Worm (Caenorhabditis elegans) whole organism, L4 larva: ENCODE results near the gene sru-2.
A peak's percentile ranks its signal among the peaks of the same experiment; 100 is the strongest.

ENCODE experiments used
- D1046.2 ChIP-seq: fragments of 200-800 bp; sonication (Bioruptor generic); IDR thresholded peaks from 2 replicates; pipeline ENCODE4 v1.3.6; 2022; ENCODE audit warnings: missing genetic modification characterization, missing compliant biosample characterization
- F10B5.3 ChIP-seq: sonication (generic microtip); optimal IDR thresholded peaks from 2 replicates; lab custom pipeline; 2016; ENCODE audit warnings: mild to moderate bottlenecking, missing genetic modification characterization, missing compliant biosample characterization
- F26F4.8 ChIP-seq: fragments of 200-800 bp; sonication (Bioruptor generic); conservative IDR thresholded peaks from 2 replicates; pipeline ENCODE4 v1.3.6; 2022; ENCODE audit warnings: missing genetic modification characterization, missing compliant biosample characterization
- F49E8.2 ChIP-seq: sonication (generic microtip); optimal IDR thresholded peaks from 2 replicates; lab custom pipeline; 2016; ENCODE audit warnings: missing compliant biosample characterization, mild to moderate bottlenecking, missing genetic modification characterization, borderline replicate concordance
- T20F7.1 ChIP-seq: fragments of 200-800 bp; sonication (Bioruptor generic); optimal IDR thresholded peaks from 2 replicates; lab custom pipeline; 2018; ENCODE audit warnings: mild to moderate bottlenecking, missing genetic modification characterization, missing compliant biosample characterization
- Y5F2A.4 ChIP-seq: fragments of 200-800 bp; sonication (Bioruptor generic); optimal IDR thresholded peaks from 2 replicates; lab custom pipeline; 2018; ENCODE audit warnings: mild to moderate bottlenecking, missing genetic modification characterization, missing compliant biosample characterization
- aly-2 ChIP-seq: sonication (generic microtip); optimal IDR thresholded peaks from 2 replicates; lab custom pipeline; 2018; ENCODE audit warnings: missing biosample characterization, missing genetic modification characterization
- attf-4 ChIP-seq: sonication (generic microtip); optimal IDR thresholded peaks from 3 replicates; lab custom pipeline; 2017; ENCODE audit warnings: missing biosample characterization, missing genetic modification characterization
- ceh-20 ChIP-seq: fragments of 200-800 bp; sonication (Bioruptor generic); IDR thresholded peaks from 2 replicates; pipeline ENCODE4 v1.3.6; 2022; ENCODE audit warnings: missing genetic modification reagents, missing genetic modification characterization, missing compliant biosample characterization
- ceh-28 ChIP-seq: fragments of 150-350 bp; optimal IDR thresholded peaks from 2 replicates; lab custom pipeline; 2014; ENCODE audit warnings: missing biosample characterization, missing genetic modification reagents, missing genetic modification characterization
- ceh-32 ChIP-seq: sonication (generic microtip); optimal IDR thresholded peaks from 2 replicates; lab custom pipeline; 2016; ENCODE audit warnings: mild to moderate bottlenecking, missing genetic modification characterization, missing compliant biosample characterization; ENCODE audit not compliant: poor library complexity
- cey-2 ChIP-seq: sonication (generic microtip); optimal IDR thresholded peaks from 3 replicates; lab custom pipeline; 2017; ENCODE audit warnings: missing genetic modification characterization, mild to moderate bottlenecking, missing compliant biosample characterization, antibody characterized with exemption, borderline replicate concordance; ENCODE audit not compliant: insufficient read depth
- ctbp-1 ChIP-seq: fragments of 200-800 bp; sonication (Bioruptor generic); IDR thresholded peaks from 2 replicates; pipeline ENCODE4 v1.3.6; 2022; ENCODE audit warnings: missing genetic modification reagents, missing genetic modification characterization, missing compliant biosample characterization
- daf-12 ChIP-seq: fragments of 150-350 bp; optimal IDR thresholded peaks from 2 replicates; lab custom pipeline; 2014; ENCODE audit warnings: missing biosample characterization, missing genetic modification reagents, missing genetic modification characterization
- daf-8 ChIP-seq: fragments of 200-800 bp; sonication (Bioruptor generic); IDR thresholded peaks from 2 replicates; pipeline ENCODE4 v1.3.6; 2022; ENCODE audit warnings: missing genetic modification characterization, missing compliant biosample characterization
- dmd-6 ChIP-seq: fragments of 200-800 bp; sonication (Bioruptor generic); IDR thresholded peaks from 2 replicates; pipeline ENCODE4 v1.3.6; 2022; ENCODE audit warnings: missing genetic modification reagents, missing genetic modification characterization, missing compliant biosample characterization
- duxl-1 ChIP-seq: sonication (generic microtip); optimal IDR thresholded peaks from 2 replicates; lab custom pipeline; 2016; ENCODE audit warnings: mild to moderate bottlenecking, missing genetic modification characterization, moderate library complexity, missing compliant biosample characterization; ENCODE audit not compliant: poor library complexity
- egl-27 ChIP-seq: sonication (generic microtip); optimal IDR thresholded peaks from 3 replicates; lab custom pipeline; 2017; ENCODE audit warnings: missing biosample characterization, missing genetic modification reagents, missing genetic modification characterization
- fos-1 ChIP-seq: fragments of 150-350 bp; optimal IDR thresholded peaks from 2 replicates; lab custom pipeline; 2014; ENCODE audit warnings: missing biosample characterization, missing genetic modification characterization
- hif-1 ChIP-seq, 2 experiments: sonication (generic microtip); optimal IDR thresholded peaks; 2 replicates each; lab custom pipeline; 2016 to 2017; ENCODE audit warnings: missing compliant biosample characterization in 2 of 2, missing genetic modification characterization in 2 of 2, missing genetic modification reagents in 2 of 2, missing genotype in 2 of 2, mild to moderate bottlenecking in 1 of 2
- hlh-11 ChIP-seq: fragments of 200-800 bp; sonication (Bioruptor generic); optimal IDR thresholded peaks from 2 replicates; lab custom pipeline; 2018; ENCODE audit warnings: mild to moderate bottlenecking, missing genetic modification characterization, missing compliant biosample characterization
- hmg-1.1 ChIP-seq: fragments of 200-800 bp; sonication (Bioruptor generic); IDR thresholded peaks from 2 replicates; pipeline ENCODE4 v1.3.6; 2022; ENCODE audit warnings: missing genetic modification reagents, missing genetic modification characterization, missing compliant biosample characterization
- jun-1 ChIP-seq: fragments of 150-350 bp; optimal IDR thresholded peaks from 2 replicates; lab custom pipeline; 2014; ENCODE audit warnings: missing biosample characterization, missing genetic modification reagents, missing genetic modification characterization
- lin-1 ChIP-seq: fragments of 200-800 bp; sonication (Bioruptor generic); IDR thresholded peaks from 2 replicates; pipeline ENCODE4 v1.3.6; 2022; ENCODE audit warnings: missing genetic modification reagents, missing genetic modification characterization, missing compliant biosample characterization
- lin-13 ChIP-seq: fragments of 150-350 bp; optimal IDR thresholded peaks from 2 replicates; lab custom pipeline; 2014; ENCODE audit warnings: missing biosample characterization, missing genetic modification reagents, missing genetic modification characterization
- lin-15B ChIP-seq: fragments of 150-350 bp; sonication (generic microtip); optimal IDR thresholded peaks from 3 replicates; lab custom pipeline; 2014; ENCODE audit warnings: missing biosample characterization, missing genetic modification characterization
- lin-38 ChIP-seq: fragments of 200-800 bp; sonication (Bioruptor generic); IDR thresholded peaks from 2 replicates; pipeline ENCODE4 v1.3.6; 2022; ENCODE audit warnings: missing genetic modification reagents, missing genetic modification characterization, missing compliant biosample characterization
- lsy-2 ChIP-seq, 2 experiments: fragments of 150-350 bp in 1 of 2; sonication (generic microtip) in 1 of 2; optimal IDR thresholded peaks; 2 replicates each; lab custom pipeline; 2014 to 2017; ENCODE audit warnings: missing biosample characterization in 2 of 2, missing genetic modification characterization in 2 of 2
- madf-5 ChIP-seq, 2 experiments: fragments of 200-800 bp; sonication (Bioruptor generic); IDR thresholded peaks; 2 replicates each; pipeline ENCODE4 v1.3.6; 2022; ENCODE audit warnings: missing compliant biosample characterization in 2 of 2, missing genetic modification characterization in 2 of 2
- mdt-29 ChIP-seq: fragments of 200-800 bp; sonication (Bioruptor generic); IDR thresholded peaks from 2 replicates; pipeline ENCODE4 v1.3.6; 2022; ENCODE audit warnings: missing genetic modification reagents, missing genetic modification characterization, missing compliant biosample characterization
- mep-1 ChIP-seq: fragments of 150-350 bp; sonication (generic microtip); optimal IDR thresholded peaks from 3 replicates; lab custom pipeline; 2014; ENCODE audit warnings: missing biosample characterization, missing genetic modification characterization
- nhr-10 ChIP-seq: fragments of 150-350 bp; optimal IDR thresholded peaks from 2 replicates; lab custom pipeline; 2014; ENCODE audit warnings: missing biosample characterization, missing genetic modification characterization
- nhr-111 ChIP-seq: fragments of 200-800 bp; sonication (Bioruptor generic); optimal IDR thresholded peaks from 2 replicates; lab custom pipeline; 2018; ENCODE audit warnings: mild to moderate bottlenecking, missing genetic modification characterization, missing compliant biosample characterization
- nhr-28 ChIP-seq: fragments of 150-350 bp; optimal IDR thresholded peaks from 2 replicates; lab custom pipeline; 2014; ENCODE audit warnings: missing biosample characterization, missing genetic modification characterization
- nhr-41 ChIP-seq: fragments of 200-800 bp; sonication (Bioruptor generic); IDR thresholded peaks from 2 replicates; pipeline ENCODE4 v1.3.6; 2022; ENCODE audit warnings: missing genetic modification reagents, missing genetic modification characterization, missing compliant biosample characterization
- nhr-48 ChIP-seq: sonication (generic microtip); optimal IDR thresholded peaks from 2 replicates; lab custom pipeline; 2016; ENCODE audit warnings: mild to moderate bottlenecking, missing genetic modification characterization, missing compliant biosample characterization
- nhr-6 ChIP-seq: fragments of 150-350 bp; optimal IDR thresholded peaks from 2 replicates; lab custom pipeline; 2014; ENCODE audit warnings: missing biosample characterization, missing genetic modification characterization
- nhr-76 ChIP-seq: fragments of 150-350 bp; optimal IDR thresholded peaks from 2 replicates; lab custom pipeline; 2014; ENCODE audit warnings: missing biosample characterization, missing genetic modification characterization
- nhr-77 ChIP-seq: fragments of 150-350 bp; optimal IDR thresholded peaks from 2 replicates; lab custom pipeline; 2014; ENCODE audit warnings: missing biosample characterization, missing genetic modification characterization
- pha-4 ChIP-seq, 2 experiments: fragments of 150-350 bp in 1 of 2; fragments of 200-800 bp in 1 of 2; sonication (Bioruptor generic) in 1 of 2; IDR thresholded peaks in 1 of 2; optimal IDR thresholded peaks in 1 of 2; 2 replicates each; pipeline versions ENCODE4 v1.3.6 to Lab custom; 2014 to 2022; ENCODE audit warnings: missing genetic modification characterization in 2 of 2, missing genetic modification reagents in 2 of 2, missing biosample characterization in 1 of 2, missing compliant biosample characterization in 1 of 2
- pqm-1 ChIP-seq: sonication (generic microtip); optimal IDR thresholded peaks from 2 replicates; lab custom pipeline; 2017; ENCODE audit warnings: missing biosample characterization, missing genetic modification characterization
- rbr-2 ChIP-seq: sonication (generic microtip); optimal IDR thresholded peaks from 2 replicates; lab custom pipeline; 2016; ENCODE audit warnings: missing genotype, missing genetic modification characterization, missing compliant biosample characterization
- set-16 ChIP-seq: fragments of 200-800 bp; sonication (Bioruptor generic); IDR thresholded peaks from 2 replicates; pipeline ENCODE4 v1.3.6; 2022; ENCODE audit warnings: missing genetic modification reagents, missing genetic modification characterization, missing compliant biosample characterization
- skn-1 ChIP-seq: fragments of 150-350 bp; optimal IDR thresholded peaks from 2 replicates; lab custom pipeline; 2014; ENCODE audit warnings: missing biosample characterization, missing genetic modification characterization
- snpc-1.2 ChIP-seq: fragments of 200-800 bp; sonication (Bioruptor generic); IDR thresholded peaks from 2 replicates; pipeline ENCODE4 v1.3.6; 2022; ENCODE audit warnings: missing genetic modification reagents, missing genetic modification characterization, missing compliant biosample characterization
- spr-1 ChIP-seq: sonication (generic microtip); optimal IDR thresholded peaks from 2 replicates; lab custom pipeline; 2016; ENCODE audit warnings: mild to moderate bottlenecking, missing genetic modification characterization, missing compliant biosample characterization
- tra-1 ChIP-seq: fragments of 200-800 bp; sonication (Bioruptor generic); IDR thresholded peaks from 2 replicates; pipeline ENCODE4 v1.3.6; 2022; ENCODE audit warnings: missing genetic modification reagents, missing genetic modification characterization, missing compliant biosample characterization
- unc-62 ChIP-seq, 3 experiments: fragments of 150-350 bp in 1 of 3; sonication (generic microtip); optimal IDR thresholded peaks in 2 of 3; peaks in 1 of 3; 1 replicate in 1 of 3; 2 replicates in 2 of 3; lab custom pipeline; 2014 to 2017; ENCODE audit warnings: missing biosample characterization in 3 of 3, missing genetic modification characterization in 3 of 3, missing genetic modification reagents in 3 of 3, missing genotype in 1 of 3
- zip-11 ChIP-seq: fragments of 200-800 bp; sonication (Bioruptor generic); IDR thresholded peaks from 2 replicates; pipeline ENCODE4 v1.3.6; 2022; ENCODE audit warnings: missing genetic modification characterization, missing compliant biosample characterization

Gene sru-2

DNA sequence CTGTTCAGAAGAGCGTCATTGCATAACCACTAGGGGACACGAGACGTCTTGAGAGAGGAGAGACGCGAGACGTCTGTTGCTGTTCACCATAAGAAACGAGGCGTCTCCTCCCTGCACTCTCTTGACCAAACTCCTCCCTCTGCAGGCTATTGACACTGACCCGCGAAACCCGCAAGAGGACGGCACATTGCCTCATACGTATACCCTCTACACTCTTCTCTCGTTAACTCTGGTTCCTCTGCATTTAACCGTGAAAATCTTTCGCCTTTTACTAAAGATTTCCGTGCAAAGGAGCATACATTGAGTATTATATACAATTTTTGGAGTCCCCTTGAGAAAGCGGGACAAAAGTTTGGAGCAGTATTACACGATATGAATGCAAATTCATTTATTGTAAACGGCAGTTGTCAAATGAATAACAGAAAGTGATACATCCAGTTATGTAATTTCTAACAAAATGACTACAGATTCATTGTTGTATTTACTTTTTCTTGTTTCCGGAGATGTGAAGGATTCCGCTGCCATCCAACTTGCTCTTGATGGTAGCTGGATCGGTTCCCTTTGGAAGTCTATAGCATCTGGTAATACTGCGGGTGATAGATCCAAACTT, 41.5 kb upstream of the sru-2 start (continued):
- TF ChIP-seq ceh-32 (tag; lab: Kevin White, UChicago) (peak; percentile 53), zip-11 (no peak), Y5F2A.4 (GFP tag; lab: Kevin White, UChicago) (peak; percentile 9), nhr-6 (peak; percentile 80), set-16 (GFP tag; lab: Robert Waterston, UW) (no peak; the same call in 1 of the 2 replicates), nhr-76 (tag; lab: Kevin White, UChicago) (no peak), ceh-20 (GFP tag; lab: Robert Waterston, UW) (peak; percentile 88), nhr-10 (tag; lab: Kevin White, UChicago) (peak; percentile 87), mep-1 (tag; lab: Kevin White, UChicago) (peak; percentile 97), D1046.2 (no peak), mdt-29 (GFP tag; lab: Robert Waterston, UW) (peak; percentile 67; the same call in 1 of the 2 replicates), ctbp-1 (GFP tag; lab: Robert Waterston, UW) (peak; percentile 89), dmd-6 (GFP tag; lab: Robert Waterston, UW) (peak; percentile 90), skn-1 (tag; lab: Kevin White, UChicago) (no peak), nhr-48 (peak; percentile 85), daf-8 (no peak), fos-1 (tag; lab: Kevin White, UChicago) (no peak), aly-2 (no peak), hif-1 (tag; optimal IDR thresholded peaks at IDR 0.05; lab: Kevin White, UChicago) (peak; percentile 79 to 86), pha-4 (GFP tag; IDR thresholded peaks at IDR 0.05; lab: Robert Waterston, UW) (peak; percentile 68), pha-4 (tag; optimal IDR thresholded peaks at IDR 0.05; lab: Kevin White, UChicago) (peak; percentile 74), nhr-28 (tag; lab: Kevin White, UChicago) (peak; percentile 88), F49E8.2 (tag; lab: Kevin White, UChicago) (peak; percentile 86), lin-13 (peak; percentile 91), F26F4.8 (GFP tag; lab: Robert Waterston, UW) (no peak), T20F7.1 (GFP tag; lab: Kevin White, UChicago) (peak; percentile 87), unc-62 (GFP tag; optimal IDR thresholded peaks at IDR 0.05 in 1 of 2; lab: Kevin White, UChicago) (peak; percentile 42 to 98), unc-62 (tag; optimal IDR thresholded peaks at IDR 0.05; lab: Kevin White, UChicago) (no peak), jun-1 (peak; percentile 85), daf-12 (no peak), egl-27 (no peak), spr-1 (tag; lab: Kevin White, UChicago) (peak; percentile 81), duxl-1 (tag; lab: Kevin White, UChicago) (peak; percentile 84), snpc-1.2 (GFP tag; lab: Robert Waterston, UW) (peak; percentile 94), F10B5.3 (tag; lab: Kevin White, UChicago) (peak; percentile 81), cey-2 (tag; lab: Kevin White, UChicago) (no peak), hmg-1.1 (peak; percentile 94), nhr-41 (no peak), madf-5 (GFP tag; IDR thresholded peaks at IDR 0.05; lab: Robert Waterston, UW) (no peak), nhr-77 (tag; lab: Kevin White, UChicago) (peak; percentile 88), rbr-2 (tag; lab: Kevin White, UChicago) (peak; percentile 95), pqm-1 (tag; lab: Kevin White, UChicago) (no peak), lin-38 (GFP tag; lab: Robert Waterston, UW) (peak; percentile 86), tra-1 (GFP tag; lab: Robert Waterston, UW) (peak; percentile 39; the same call in 1 of the 2 replicates), attf-4 (tag; lab: Kevin White, UChicago) (no peak), lin-1 (GFP tag; lab: Robert Waterston, UW) (peak; percentile 76), hlh-11 (tag; lab: Kevin White, UChicago) (peak; percentile 92), lsy-2 (tag; optimal IDR thresholded peaks at IDR 0.05; lab: Kevin White, UChicago) (peak; percentile 75 to 93), ceh-28 (tag; lab: Kevin White, UChicago) (no peak), nhr-111 (GFP tag; lab: Kevin White, UChicago) (no peak), lin-15B (tag; lab: Kevin White, UChicago) (no peak)
